Fruit fly (Drosophila melanogaster) whole organism, prepupa: ENCODE data around the gene CG43373.

ENCODE experiments used
- Blimp-1 ChIP-seq: fragments of 200-800 bp; sonication (Bioruptor generic); optimal IDR thresholded peaks from 3 replicates; lab custom pipeline; 2017; ENCODE audit warnings: missing biosample characterization, missing genetic modification characterization, mild to moderate bottlenecking, moderate library complexity, missing genetic modification reagents
- CG10631 ChIP-seq: fragments of 200-800 bp; sonication (Bioruptor generic); optimal IDR thresholded peaks from 2 replicates; lab custom pipeline; 2016; ENCODE audit warnings: missing biosample characterization, missing genetic modification characterization
- CG10669 ChIP-seq: fragments of 200-800 bp; sonication (Bioruptor generic); optimal IDR thresholded peaks from 3 replicates; lab custom pipeline; 2018; ENCODE audit warnings: missing biosample characterization, mild to moderate bottlenecking, missing genetic modification characterization, moderate library complexity
- CG11762 ChIP-seq: fragments of 200-800 bp; sonication (Bioruptor generic); optimal IDR thresholded peaks from 3 replicates; lab custom pipeline; 2016; ENCODE audit warnings: missing biosample characterization, missing genetic modification characterization; ENCODE audit not compliant: insufficient read depth
- CG11902 ChIP-seq: fragments of 200-800 bp; sonication (Bioruptor generic); optimal IDR thresholded peaks from 3 replicates; lab custom pipeline; 2016; ENCODE audit warnings: missing biosample characterization, missing genetic modification characterization
- CG16779 ChIP-seq: fragments of 200-800 bp; sonication (Bioruptor generic); optimal IDR thresholded peaks from 3 replicates; lab custom pipeline; 2017; ENCODE audit warnings: missing biosample characterization, mild to moderate bottlenecking, missing genetic modification characterization
- CG32006 ChIP-seq: fragments of 200-800 bp; sonication (Bioruptor generic); optimal IDR thresholded peaks from 3 replicates; lab custom pipeline; 2017; ENCODE audit warnings: missing biosample characterization, mild to moderate bottlenecking, missing genetic modification characterization
- CG3919 ChIP-seq: fragments of 200-800 bp; sonication (Bioruptor generic); optimal IDR thresholded peaks from 3 replicates; lab custom pipeline; 2016; ENCODE audit warnings: missing biosample characterization, missing genetic modification characterization
- CG4318 ChIP-seq: fragments of 200-800 bp; sonication (Bioruptor generic); optimal IDR thresholded peaks from 3 replicates; lab custom pipeline; 2017; ENCODE audit warnings: missing biosample characterization, mild to moderate bottlenecking, missing genetic modification characterization
- CG6276 ChIP-seq: fragments of 200-800 bp; sonication (Bioruptor generic); optimal IDR thresholded peaks from 2 replicates; lab custom pipeline; 2017; ENCODE audit warnings: missing biosample characterization, mild to moderate bottlenecking, missing genetic modification characterization
- CG6792 ChIP-seq: fragments of 200-800 bp; sonication (Bioruptor generic); optimal IDR thresholded peaks from 3 replicates; lab custom pipeline; 2016; ENCODE audit warnings: missing biosample characterization, missing genetic modification characterization
- CG6808 ChIP-seq: fragments of 200-800 bp; sonication (Bioruptor generic); optimal IDR thresholded peaks from 3 replicates; lab custom pipeline; 2017; ENCODE audit warnings: missing biosample characterization, missing genetic modification characterization, mild to moderate bottlenecking, moderate library complexity, missing genetic modification reagents
- CG7368 ChIP-seq: fragments of 200-800 bp; sonication (Bioruptor generic); optimal IDR thresholded peaks from 3 replicates; lab custom pipeline; 2016; ENCODE audit warnings: missing biosample characterization, missing genetic modification characterization
- CG8119 ChIP-seq: fragments of 200-800 bp; sonication (Bioruptor generic); IDR thresholded peaks from 3 replicates; pipeline ENCODE4 v1.3.6; 2022; ENCODE audit warnings: missing biosample characterization, missing genetic modification characterization
- CG8319 ChIP-seq: fragments of 200-800 bp; sonication (Bioruptor generic); optimal IDR thresholded peaks from 3 replicates; lab custom pipeline; 2016; ENCODE audit warnings: missing biosample characterization, missing genetic modification characterization
- CG8632 ChIP-seq: fragments of 200-800 bp; sonication (Bioruptor generic); optimal IDR thresholded peaks from 3 replicates; lab custom pipeline; 2016; ENCODE audit warnings: missing biosample characterization, missing genetic modification characterization
- CG9139 ChIP-seq: fragments of 200-800 bp; sonication (Bioruptor generic); optimal IDR thresholded peaks from 3 replicates; lab custom pipeline; 2017; ENCODE audit warnings: missing biosample characterization, mild to moderate bottlenecking, missing genetic modification characterization
- Eip75B ChIP-seq: fragments of 200-800 bp; sonication (Bioruptor generic); optimal IDR thresholded peaks from 3 replicates; lab custom pipeline; 2016; ENCODE audit warnings: missing biosample characterization, missing genetic modification characterization
- Eip78C ChIP-seq: fragments of 200-800 bp; sonication (Bioruptor generic); peaks from one replicate; lab custom pipeline; 2016; ENCODE audit warnings: missing biosample characterization, missing genetic modification characterization
- Ets96B ChIP-seq: fragments of 200-800 bp; optimal IDR thresholded peaks from 2 replicates; lab custom pipeline; 2019; ENCODE audit warnings: missing biosample characterization, mild to moderate bottlenecking, missing genetic modification characterization, moderate library complexity
- Gug ChIP-seq: fragments of 200-800 bp; sonication (Bioruptor generic); IDR thresholded peaks from 2 replicates; pipeline ENCODE4 v1.3.6; 2022; ENCODE audit warnings: missing biosample characterization, missing genetic modification characterization
- Hr39 ChIP-seq: fragments of 200-800 bp; sonication (Bioruptor generic); optimal IDR thresholded peaks from 2 replicates; lab custom pipeline; 2016; ENCODE audit warnings: missing biosample characterization, missing genetic modification characterization
- Hr4 ChIP-seq: fragments of 200-800 bp; sonication (Bioruptor generic); optimal IDR thresholded peaks from 3 replicates; lab custom pipeline; 2016; ENCODE audit warnings: missing biosample characterization, missing genetic modification characterization
- Lpt ChIP-seq: fragments of 200-800 bp; sonication (Bioruptor generic); optimal IDR thresholded peaks from 3 replicates; lab custom pipeline; 2016; ENCODE audit warnings: missing biosample characterization, missing genetic modification characterization
- OdsH ChIP-seq: fragments of 200-800 bp; sonication (Bioruptor generic); optimal IDR thresholded peaks from 3 replicates; lab custom pipeline; 2016; ENCODE audit warnings: missing biosample characterization, missing genetic modification characterization
- Sox102F ChIP-seq: fragments of 200-800 bp; sonication (Bioruptor generic); optimal IDR thresholded peaks from 2 replicates; lab custom pipeline; 2016; ENCODE audit warnings: missing biosample characterization, mild to moderate bottlenecking, missing genetic modification characterization
- Sox14 ChIP-seq: fragments of 200-800 bp; sonication (Bioruptor generic); optimal IDR thresholded peaks from 3 replicates; lab custom pipeline; 2016; ENCODE audit warnings: missing biosample characterization, missing genetic modification characterization
- Sox15 ChIP-seq: fragments of 200-800 bp; sonication (Bioruptor generic); optimal IDR thresholded peaks from 3 replicates; lab custom pipeline; 2016; ENCODE audit warnings: missing biosample characterization, missing genetic modification characterization
- acj6 ChIP-seq: fragments of 200-800 bp; sonication (Bioruptor generic); optimal IDR thresholded peaks from 3 replicates; lab custom pipeline; 2016; ENCODE audit warnings: missing biosample characterization, missing genetic modification characterization
- cyc ChIP-seq: fragments of 200-800 bp; sonication (Bioruptor generic); optimal IDR thresholded peaks from 3 replicates; lab custom pipeline; 2016; ENCODE audit warnings: missing biosample characterization, missing genetic modification characterization
- dac ChIP-seq: fragments of 200-800 bp; sonication (Bioruptor generic); optimal IDR thresholded peaks from 2 replicates; lab custom pipeline; 2017; ENCODE audit warnings: missing biosample characterization, mild to moderate bottlenecking, missing genetic modification characterization
- dsx ChIP-seq: fragments of 200-800 bp; optimal IDR thresholded peaks from 3 replicates; lab custom pipeline; 2019; ENCODE audit warnings: missing biosample characterization, mild to moderate bottlenecking, missing genetic modification characterization, moderate library complexity; ENCODE audit not compliant: poor library complexity, severe bottlenecking
- eg ChIP-seq: fragments of 200-800 bp; sonication (Bioruptor generic); IDR thresholded peaks from 3 replicates; pipeline ENCODE4 v1.3.6; 2022; ENCODE audit warnings: missing biosample characterization, missing genetic modification characterization
- fd59A ChIP-seq: fragments of 200-800 bp; sonication (Bioruptor generic); optimal IDR thresholded peaks from 2 replicates; lab custom pipeline; 2017; ENCODE audit warnings: missing biosample characterization, mild to moderate bottlenecking, missing genetic modification characterization, missing genetic modification reagents
- fd85E ChIP-seq: fragments of 200-800 bp; sonication (Bioruptor generic); optimal IDR thresholded peaks from 3 replicates; lab custom pipeline; 2016; ENCODE audit warnings: missing biosample characterization, missing genetic modification characterization
- fkh ChIP-seq: fragments of 200-800 bp; sonication (Bioruptor generic); optimal IDR thresholded peaks from 3 replicates; lab custom pipeline; 2017; ENCODE audit warnings: missing biosample characterization, mild to moderate bottlenecking, missing genetic modification characterization, moderate library complexity
- lz ChIP-seq: fragments of 200-800 bp; sonication (Bioruptor generic); optimal IDR thresholded peaks from 3 replicates; lab custom pipeline; 2016; ENCODE audit warnings: missing biosample characterization, missing genetic modification characterization
- salr ChIP-seq, 2 experiments: fragments of 200-800 bp; sonication (Bioruptor generic); optimal IDR thresholded peaks; 3 replicates each; lab custom pipeline; 2016 to 2018; ENCODE audit warnings: missing biosample characterization in 2 of 2, missing genetic modification characterization in 2 of 2, mild to moderate bottlenecking in 1 of 2
- spab ChIP-seq: fragments of 200-800 bp; sonication (Bioruptor generic); optimal IDR thresholded peaks from 2 replicates; lab custom pipeline; 2017; ENCODE audit warnings: missing biosample characterization, mild to moderate bottlenecking, missing genetic modification characterization, missing genetic modification reagents
- ss ChIP-seq, 2 experiments: fragments of 200-800 bp; sonication (Bioruptor generic); optimal IDR thresholded peaks; 2 replicates in 1 of 2; 3 replicates in 1 of 2; lab custom pipeline; 2017 to 2018; ENCODE audit warnings: mild to moderate bottlenecking in 2 of 2, missing biosample characterization in 2 of 2, missing genetic modification characterization in 2 of 2, moderate library complexity in 1 of 2
- svp ChIP-seq: fragments of 200-800 bp; sonication (Bioruptor generic); peaks from one replicate; lab custom pipeline; 2016; ENCODE audit warnings: missing biosample characterization, missing genetic modification characterization
- topi ChIP-seq: fragments of 200-800 bp; sonication (Bioruptor generic); optimal IDR thresholded peaks from 3 replicates; lab custom pipeline; 2016; ENCODE audit warnings: missing biosample characterization, missing genetic modification characterization

CG43373 gene

dm6 chr3L:16497198-16497701, 45.9 kb downstream of the CG43373 start, which contains the start of gene st (continued):
- TF ChIP-seq CG9139 (GFP tag; lab: Kevin White, UChicago) (no peak), CG3919 (no peak)

- TF ChIP-seq CG10669 (GFP tag; lab: Kevin White, UChicago) (no peak), Eip75B (GFP tag; lab: Kevin White, UChicago) (no peak), ss (GFP tag; optimal IDR thresholded peaks at IDR 0.05; lab: Kevin White, UChicago) (no peak), Eip78C (peak; percentile 72), svp (GFP tag; lab: Kevin White, UChicago) (peak; percentile 77)
- TF ChIP-seq, all 60 proteins: peak for 2
Observed at dm6 chr3L:16495989-16496797, 47.0 kb downstream of the CG43373 start, which contains the start of gene CG42514. CG42514 (minus strand) TSS chr3L:16496236.

- TF ChIP-seq Eip78C: peak; percentile 13
- no peak for TF ChIP-seq CG11902 (GFP tag; lab: Kevin White, UChicago)
- TF ChIP-seq OdsH (GFP tag; lab: Kevin White, UChicago): no peak
- TF ChIP-seq CG8119 (GFP tag; lab: Robert Waterston, UW): peak; percentile 33; the same call in 1 of the 3 replicates
- peak; percentile 20; the same call in 1 of the 3 replicates for TF ChIP-seq eg
- no peak for TF ChIP-seq Sox14 (GFP tag; lab: Kevin White, UChicago)
- TF ChIP-seq, all 60 proteins: peak for 3
Observed at dm6 chr3L:16495235-16495634, 47.9 kb downstream of the CG43373 start.

- TF ChIP-seq Gug (GFP tag; lab: Robert Waterston, UW): no peak
- peak; percentile 48 for TF ChIP-seq dsx
- TF ChIP-seq CG6276 (GFP tag; lab: Kevin White, UChicago): peak; percentile 60
- TF ChIP-seq Blimp-1 (GFP tag; lab: Kevin White, UChicago): no peak
- TF ChIP-seq CG6808 (GFP tag; lab: Kevin White, UChicago): peak; percentile 49
- TF ChIP-seq ss (GFP tag; optimal IDR thresholded peaks at IDR 0.05; lab: Kevin White, UChicago): peak in 1 of 2 experiments; percentile 16
- TF ChIP-seq fkh (GFP tag; lab: Kevin White, UChicago): peak; percentile 42
- TF ChIP-seq spab (GFP tag; lab: Kevin White, UChicago): no peak
- TF ChIP-seq CG11762 (GFP tag; lab: Kevin White, UChicago): peak; percentile 17
- TF ChIP-seq topi (GFP tag; lab: Kevin White, UChicago): peak; percentile 50
- TF ChIP-seq CG32006: peak; percentile 23
- no peak for TF ChIP-seq salr (GFP tag; optimal IDR thresholded peaks at IDR 0.05; lab: Kevin White, UChicago)
- TF ChIP-seq CG7368 (GFP tag; lab: Kevin White, UChicago): peak; percentile 0
- peak; percentile 74 for TF ChIP-seq svp (GFP tag; lab: Kevin White, UChicago)
- TF ChIP-seq lz (GFP tag; lab: Kevin White, UChicago): peak; percentile 44
- TF ChIP-seq CG8119 (GFP tag; lab: Robert Waterston, UW): no peak
- peak; percentile 51 for TF ChIP-seq CG6792
- TF ChIP-seq cyc (GFP tag; lab: Kevin White, UChicago): peak; percentile 17
- TF ChIP-seq CG10631 (GFP tag; lab: Kevin White, UChicago): peak; percentile 16
- TF ChIP-seq fd59A (GFP tag; lab: Kevin White, UChicago): peak; percentile 3
- TF ChIP-seq CG10669 (GFP tag; lab: Kevin White, UChicago): no peak
- TF ChIP-seq Eip75B (GFP tag; lab: Kevin White, UChicago): peak; percentile 46
- peak; percentile 13 for TF ChIP-seq Hr4 (GFP tag; lab: Kevin White, UChicago)
- TF ChIP-seq CG3919: peak; percentile 25
- TF ChIP-seq Sox14 (GFP tag; lab: Kevin White, UChicago): peak; percentile 4
- no peak for TF ChIP-seq Sox102F (GFP tag; lab: Kevin White, UChicago)
- TF ChIP-seq CG9139 (GFP tag; lab: Kevin White, UChicago): no peak
- no peak for TF ChIP-seq fd85E
- TF ChIP-seq CG8319 (GFP tag; lab: Kevin White, UChicago): no peak
- peak; percentile 21 for TF ChIP-seq CG16779 (tag; lab: Kevin White, UChicago)
- no peak for TF ChIP-seq dac (GFP tag; lab: Kevin White, UChicago)
- TF ChIP-seq acj6 (GFP tag; lab: Kevin White, UChicago): no peak
- no peak for TF ChIP-seq Lpt (GFP tag; lab: Kevin White, UChicago)
- TF ChIP-seq Sox15 (GFP tag; lab: Kevin White, UChicago): no peak
- no peak for TF ChIP-seq CG4318 (GFP tag; lab: Kevin White, UChicago)
- peak; percentile 29 for TF ChIP-seq Ets96B (tag; lab: Kevin White, UChicago)
- TF ChIP-seq CG8632 (GFP tag; lab: Kevin White, UChicago): no peak
- no peak for TF ChIP-seq Hr39 (GFP tag; lab: Kevin White, UChicago)
Observed at dm6 chr3L:16494651-16495074, 48.5 kb downstream of the CG43373 start.
